Worm (Caenorhabditis elegans) whole organism, young adult: ENCODE results near the gene rab-14.

Experiments
- B0035.1 ChIP-seq: sonication (generic microtip); optimal IDR thresholded peaks from 2 replicates; lab custom pipeline; 2016; ENCODE audit warnings: missing genetic modification characterization, mild to moderate bottlenecking, missing compliant biosample characterization, missing genotype, missing genetic modification reagents
- F57C9.4 ChIP-seq: sonication (generic microtip); optimal IDR thresholded peaks from 2 replicates; lab custom pipeline; 2017; ENCODE audit warnings: mild to moderate bottlenecking, missing genetic modification characterization, missing compliant biosample characterization
- Y95B8A.8 ChIP-seq: fragments of 200-800 bp; sonication (Bioruptor generic); IDR thresholded peaks from 2 replicates; pipeline ENCODE4 v1.3.6; 2022; ENCODE audit warnings: missing genetic modification reagents, missing genetic modification characterization, missing compliant biosample characterization
- ama-1 ChIP-seq, 3 experiments: fragments of 150-350 bp in 1 of 3; sonication (generic microtip) in 2 of 3; optimal IDR thresholded peaks; 2 replicates each; lab custom pipeline; 2014 to 2018; ENCODE audit warnings: missing biosample characterization in 2 of 3, missing genetic modification characterization in 2 of 3, missing genetic modification reagents in 2 of 3
- cebp-1 ChIP-seq, 2 experiments: fragments of 200-800 bp in 1 of 2; sonication (Bioruptor generic) in 1 of 2; sonication (generic microtip) in 1 of 2; IDR thresholded peaks in 1 of 2; optimal IDR thresholded peaks in 1 of 2; 2 replicates each; pipeline versions ENCODE4 v1.3.6 to Lab custom; 2017 to 2022; ENCODE audit warnings: missing compliant biosample characterization in 2 of 2, missing genetic modification characterization in 2 of 2, mild to moderate bottlenecking in 1 of 2, missing genetic modification reagents in 1 of 2, moderate library complexity in 1 of 2
- ceh-27 ChIP-seq: fragments of 200-800 bp; sonication (Bioruptor generic); optimal IDR thresholded peaks from 2 replicates; lab custom pipeline; 2018; ENCODE audit warnings: mild to moderate bottlenecking, missing genetic modification characterization, moderate library complexity, missing compliant biosample characterization
- lin-35 ChIP-seq, 3 experiments: fragments of 150-350 bp in 2 of 3; sonication (generic microtip) in 1 of 3; optimal IDR thresholded peaks; 2 replicates each; lab custom pipeline; 2014 to 2018; ENCODE audit warnings: missing biosample characterization in 3 of 3, missing genetic modification characterization in 3 of 3, missing genetic modification reagents in 3 of 3
- lsl-1 ChIP-seq: fragments of 200-800 bp; sonication (Bioruptor generic); optimal IDR thresholded peaks from 2 replicates; lab custom pipeline; 2018; ENCODE audit warnings: mild to moderate bottlenecking, missing genetic modification characterization, moderate library complexity, missing compliant biosample characterization
- nfyb-1 ChIP-seq: fragments of 200-800 bp; sonication (Bioruptor generic); IDR thresholded peaks from 2 replicates; pipeline ENCODE4 v1.3.6; 2022; ENCODE audit warnings: missing genetic modification reagents, missing genetic modification characterization, missing compliant biosample characterization
- nhr-120 ChIP-seq: fragments of 200-800 bp; sonication (Bioruptor generic); IDR thresholded peaks from 2 replicates; pipeline ENCODE4 v1.3.6; 2022; ENCODE audit warnings: missing genetic modification characterization, missing compliant biosample characterization
- unc-62 ChIP-seq: fragments of 150-350 bp; optimal IDR thresholded peaks from 2 replicates; lab custom pipeline; 2014; ENCODE audit warnings: missing biosample characterization, missing genetic modification reagents, missing genetic modification characterization
- ztf-25 ChIP-seq: fragments of 200-800 bp; sonication (Bioruptor generic); IDR thresholded peaks from 2 replicates; pipeline ENCODE4 v1.3.6; 2022; ENCODE audit warnings: missing genetic modification reagents, missing genetic modification characterization, missing compliant biosample characterization
- ztf-26 ChIP-seq: sonication (generic microtip); optimal IDR thresholded peaks from 2 replicates; lab custom pipeline; 2017; ENCODE audit warnings: missing genetic modification characterization, missing compliant biosample characterization

DNA sequence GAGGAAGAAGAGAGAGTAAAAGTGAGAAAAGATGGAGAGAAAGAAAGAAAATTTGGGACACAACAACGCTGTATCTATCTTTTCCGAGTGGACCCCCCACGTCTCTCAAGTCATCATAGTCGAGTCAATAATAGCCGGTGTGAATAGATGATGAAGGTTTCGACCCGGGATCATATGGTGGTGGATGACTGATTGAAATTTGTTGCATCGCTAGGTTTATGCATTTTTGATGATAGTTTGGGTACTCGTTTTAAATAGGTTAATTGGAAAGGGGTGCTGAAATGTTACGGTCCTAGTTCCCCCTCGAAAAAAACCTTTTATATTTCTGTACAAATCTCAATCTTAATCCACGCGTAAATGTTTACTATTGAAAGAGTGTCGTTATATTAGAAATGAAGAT lies 50.9 kb downstream of the rab-14 start:
- no peak for TF ChIP-seq F57C9.4 (tag; lab: Kevin White, UChicago)
- no peak for TF ChIP-seq nfyb-1 (GFP tag; lab: Robert Waterston, UW)
- no peak for TF ChIP-seq ztf-26 (tag; lab: Kevin White, UChicago)
- TF ChIP-seq ceh-27 (GFP tag; lab: Kevin White, UChicago): no peak
- TF ChIP-seq ama-1 (optimal IDR thresholded peaks at IDR 0.05; lab: Kevin White, UChicago): no peak
- TF ChIP-seq ama-1 (GFP tag; optimal IDR thresholded peaks at IDR 0.05; lab: Kevin White, UChicago): no peak
- no peak for TF ChIP-seq unc-62 (GFP tag; lab: Kevin White, UChicago)
- no peak for TF ChIP-seq ztf-25
- TF ChIP-seq Y95B8A.8 (GFP tag; lab: Robert Waterston, UW): no peak
- no peak for TF ChIP-seq nhr-120 (GFP tag; lab: Robert Waterston, UW)
- no peak for TF ChIP-seq cebp-1 (GFP tag; IDR thresholded peaks at IDR 0.05; lab: Robert Waterston, UW)
- no peak for TF ChIP-seq cebp-1 (tag; optimal IDR thresholded peaks at IDR 0.05; lab: Kevin White, UChicago)
- TF ChIP-seq lin-35 (GFP tag; optimal IDR thresholded peaks at IDR 0.05; lab: Kevin White, UChicago): no peak
- no peak for TF ChIP-seq B0035.1 (tag; lab: Kevin White, UChicago)
- TF ChIP-seq lsl-1 (GFP tag; lab: Kevin White, UChicago): no peak
